Worm (Caenorhabditis elegans) whole organism, L2 larva: ENCODE data around the gene ZC132.3.

Experiments
- ama-1 ChIP-seq: fragments of 150-350 bp; optimal IDR thresholded peaks from 2 replicates; lab custom pipeline; 2018; ENCODE audit warnings: inconsistent platforms
- ceh-82 ChIP-seq: fragments of 150-350 bp; optimal IDR thresholded peaks from 2 replicates; lab custom pipeline; 2014; ENCODE audit warnings: missing biosample characterization, missing genetic modification characterization
- fos-1 ChIP-seq: fragments of 150-350 bp; optimal IDR thresholded peaks from 2 replicates; lab custom pipeline; 2014; ENCODE audit warnings: missing biosample characterization, missing genetic modification characterization
- lin-11 ChIP-seq: fragments of 150-350 bp; sonication (generic microtip); optimal IDR thresholded peaks from 2 replicates; lab custom pipeline; 2014; ENCODE audit warnings: missing biosample characterization, missing genetic modification characterization, inconsistent platforms, mixed read lengths
- lin-13 ChIP-seq: fragments of 150-350 bp; optimal IDR thresholded peaks from 2 replicates; lab custom pipeline; 2014; ENCODE audit warnings: missing biosample characterization, missing genetic modification reagents, missing genetic modification characterization
- nhr-237 ChIP-seq: fragments of 150-350 bp; optimal IDR thresholded peaks from 2 replicates; lab custom pipeline; 2014; ENCODE audit warnings: missing biosample characterization, missing genetic modification characterization
- nhr-6 ChIP-seq: fragments of 150-350 bp; optimal IDR thresholded peaks from 2 replicates; lab custom pipeline; 2014; ENCODE audit warnings: missing biosample characterization, missing genetic modification characterization

- TF ChIP-seq lin-13 (GFP tag; lab: Kevin White, UChicago) = no peak
- TF ChIP-seq ama-1 (lab: Kevin White, UChicago) = no peak
- TF ChIP-seq nhr-6 (tag; lab: Kevin White, UChicago) = no peak
- no peak for TF ChIP-seq fos-1 (tag; lab: Kevin White, UChicago)
- no peak for TF ChIP-seq ceh-82 (tag; lab: Kevin White, UChicago)
- TF ChIP-seq nhr-237 (tag; lab: Kevin White, UChicago) = no peak
- no peak for TF ChIP-seq lin-11
Observed at ce11 chrV:4261385-4261784, 38.3 kb downstream of the ZC132.3 start.
